Fruit fly (Drosophila melanogaster) whole organism, embryonic: ENCODE data around the gene CG4278.

Source experiments
- Antp ChIP-seq: fragments of 200-800 bp; sonication (Bioruptor generic); optimal IDR thresholded peaks from 3 replicates; lab custom pipeline; 2016; ENCODE audit warnings: missing biosample characterization, missing genetic modification characterization
- C15 ChIP-seq: fragments of 200-800 bp; sonication (Bioruptor generic); IDR thresholded peaks from 3 replicates; pipeline ENCODE4 v1.3.6; 2022; ENCODE audit warnings: missing biosample characterization, missing genetic modification characterization
- CG10431 ChIP-seq: fragments of 200-800 bp; sonication (Bioruptor generic); optimal IDR thresholded peaks from 3 replicates; lab custom pipeline; 2018; ENCODE audit warnings: missing biosample characterization, mild to moderate bottlenecking, missing genetic modification characterization
- CG11085 ChIP-seq: fragments of 200-800 bp; sonication (Bioruptor generic); IDR thresholded peaks from 2 replicates; pipeline ENCODE4 v1.3.6; 2022; ENCODE audit warnings: missing biosample characterization, missing genetic modification characterization
- CG12942 ChIP-seq: fragments of 200-800 bp; sonication (Bioruptor generic); optimal IDR thresholded peaks from 3 replicates; lab custom pipeline; 2016; ENCODE audit warnings: missing biosample characterization, missing genetic modification characterization
- CG13775 ChIP-seq: fragments of 200-800 bp; sonication (Bioruptor generic); optimal IDR thresholded peaks from 3 replicates; lab custom pipeline; 2017; ENCODE audit warnings: missing biosample characterization, mild to moderate bottlenecking, missing genetic modification characterization
- CG14441 ChIP-seq: fragments of 200-800 bp; sonication (Bioruptor generic); IDR thresholded peaks from 2 replicates; pipeline ENCODE4 v1.3.6; 2022; ENCODE audit warnings: missing biosample characterization, missing genetic modification characterization
- CG15696 ChIP-seq: fragments of 200-800 bp; sonication (Bioruptor generic); optimal IDR thresholded peaks from 2 replicates; lab custom pipeline; 2019; ENCODE audit warnings: missing biosample characterization, mild to moderate bottlenecking, missing genetic modification characterization, moderate library complexity
- CG1602 ChIP-seq: fragments of 200-800 bp; sonication (Bioruptor generic); optimal IDR thresholded peaks from 3 replicates; lab custom pipeline; 2016; ENCODE audit warnings: missing biosample characterization, missing genetic modification characterization
- CG16813 ChIP-seq: fragments of 200-800 bp; sonication (Bioruptor generic); IDR thresholded peaks from 3 replicates; pipeline ENCODE4 v1.3.6; 2022; ENCODE audit warnings: missing biosample characterization, missing genetic modification characterization; ENCODE audit not compliant: partially characterized antibody
- CG16815 ChIP-seq: fragments of 200-800 bp; sonication (Bioruptor generic); optimal IDR thresholded peaks from 3 replicates; lab custom pipeline; 2017; ENCODE audit warnings: missing biosample characterization, mild to moderate bottlenecking, missing genetic modification characterization
- CG18011 ChIP-seq: fragments of 200-800 bp; sonication (Bioruptor generic); optimal IDR thresholded peaks from 2 replicates; lab custom pipeline; 2017; ENCODE audit warnings: missing biosample characterization, missing genetic modification characterization, mild to moderate bottlenecking, moderate library complexity, missing genotype
- CG18262 ChIP-seq: fragments of 200-800 bp; optimal IDR thresholded peaks from 3 replicates; lab custom pipeline; 2019; ENCODE audit warnings: missing biosample characterization, mild to moderate bottlenecking, missing genetic modification characterization, moderate library complexity
- CG2116 ChIP-seq: fragments of 200-800 bp; sonication (Bioruptor generic); optimal IDR thresholded peaks from 3 replicates; lab custom pipeline; 2018; ENCODE audit warnings: missing biosample characterization, mild to moderate bottlenecking, missing genetic modification characterization
- CG31224 ChIP-seq: fragments of 200-800 bp; sonication (Bioruptor generic); IDR thresholded peaks from 2 replicates; pipeline ENCODE4 v1.3.6; 2022; ENCODE audit warnings: missing biosample characterization, missing genetic modification characterization
- CG32772 ChIP-seq: fragments of 200-800 bp; sonication (Bioruptor generic); IDR thresholded peaks from 2 replicates; pipeline ENCODE4 v1.3.6; 2022; ENCODE audit warnings: missing biosample characterization, missing genetic modification characterization
- CG34422 ChIP-seq: fragments of 200-800 bp; sonication (Bioruptor generic); IDR thresholded peaks from 3 replicates; pipeline ENCODE4 v1.3.6; 2022; ENCODE audit warnings: missing biosample characterization, missing genetic modification characterization
- CG3847 ChIP-seq: fragments of 200-800 bp; sonication (Bioruptor generic); IDR thresholded peaks from 2 replicates; pipeline ENCODE4 v1.3.6; 2022; ENCODE audit warnings: missing biosample characterization, missing genetic modification characterization
- CG43689 ChIP-seq: fragments of 200-800 bp; sonication (Bioruptor generic); IDR thresholded peaks from 2 replicates; pipeline ENCODE4 v1.3.6; 2022; ENCODE audit warnings: missing biosample characterization, missing genetic modification characterization
- CG5180 ChIP-seq: fragments of 200-800 bp; sonication (Bioruptor generic); optimal IDR thresholded peaks from 3 replicates; lab custom pipeline; 2017; ENCODE audit warnings: missing biosample characterization, missing genetic modification characterization, mild to moderate bottlenecking, moderate library complexity, missing genetic modification reagents
- CG6654 ChIP-seq: fragments of 200-800 bp; sonication (Bioruptor generic); optimal IDR thresholded peaks from 2 replicates; lab custom pipeline; 2017; ENCODE audit warnings: missing biosample characterization, mild to moderate bottlenecking, missing genetic modification characterization
- CG6791 ChIP-seq: fragments of 200-800 bp; sonication (Bioruptor generic); IDR thresholded peaks from 3 replicates; pipeline ENCODE4 v1.3.6; 2022; ENCODE audit warnings: missing biosample characterization, missing genetic modification characterization; ENCODE audit not compliant: partially characterized antibody
- CG9609 ChIP-seq: fragments of 200-800 bp; sonication (Bioruptor generic); optimal IDR thresholded peaks from 3 replicates; lab custom pipeline; 2016; ENCODE audit warnings: missing biosample characterization, missing genetic modification characterization
- CG9797 ChIP-seq: fragments of 200-800 bp; sonication (Bioruptor generic); optimal IDR thresholded peaks from 3 replicates; lab custom pipeline; 2018; ENCODE audit warnings: missing biosample characterization, mild to moderate bottlenecking, missing genetic modification characterization
- CG9817 ChIP-seq: fragments of 200-800 bp; sonication (Bioruptor generic); optimal IDR thresholded peaks from 2 replicates; lab custom pipeline; 2018; ENCODE audit warnings: missing biosample characterization, mild to moderate bottlenecking, missing genetic modification characterization, moderate library complexity
- CkIIα-i1 ChIP-seq: fragments of 200-800 bp; sonication (Bioruptor generic); IDR thresholded peaks from 2 replicates; pipeline ENCODE4 v1.3.6; 2022; ENCODE audit warnings: missing biosample characterization, missing genetic modification characterization
- Ets97D ChIP-seq: fragments of 200-800 bp; sonication (Bioruptor generic); optimal IDR thresholded peaks from 3 replicates; lab custom pipeline; 2016; ENCODE audit warnings: missing biosample characterization, missing genetic modification characterization
- GATAe ChIP-seq: fragments of 200-800 bp; sonication (Bioruptor generic); conservative IDR thresholded peaks from 2 replicates; pipeline ENCODE4 v1.3.6; 2022; ENCODE audit warnings: missing biosample characterization, missing genetic modification characterization
- Hmr ChIP-seq: fragments of 200-800 bp; sonication (Bioruptor generic); optimal IDR thresholded peaks from 3 replicates; lab custom pipeline; 2017; ENCODE audit warnings: mild to moderate bottlenecking, missing biosample characterization, missing genetic modification reagents, missing genetic modification characterization
- Mes4 ChIP-seq: fragments of 200-800 bp; sonication (Bioruptor generic); optimal IDR thresholded peaks from 2 replicates; lab custom pipeline; 2016; ENCODE audit warnings: missing biosample characterization, missing genetic modification characterization
- Spps ChIP-seq: fragments of 200-800 bp; sonication (Bioruptor generic); optimal IDR thresholded peaks from 2 replicates; lab custom pipeline; 2018; ENCODE audit warnings: missing biosample characterization, mild to moderate bottlenecking, missing genetic modification characterization
- bcd ChIP-seq: fragments of 200-800 bp; sonication (Bioruptor generic); optimal IDR thresholded peaks from 2 replicates; lab custom pipeline; 2017; ENCODE audit warnings: missing biosample characterization, mild to moderate bottlenecking, missing genetic modification characterization
- bowl ChIP-seq: fragments of 200-800 bp; sonication (Bioruptor generic); IDR thresholded peaks from 2 replicates; pipeline ENCODE4 v1.3.6; 2022; ENCODE audit warnings: missing biosample characterization, missing genetic modification characterization
- br ChIP-seq: fragments of >200 bp; optimal IDR thresholded peaks from 2 replicates; lab custom pipeline; 2017
- ems ChIP-seq: fragments of 200-800 bp; sonication (Bioruptor generic); optimal IDR thresholded peaks from 3 replicates; lab custom pipeline; 2016; ENCODE audit warnings: missing biosample characterization, missing genetic modification characterization
- ftz-f1 ChIP-seq: fragments of 200-800 bp; sonication (Bioruptor generic); optimal IDR thresholded peaks from 2 replicates; lab custom pipeline; 2016; ENCODE audit warnings: missing biosample characterization, missing genetic modification characterization
- gsb-n ChIP-seq: fragments of 200-800 bp; sonication (Bioruptor generic); optimal IDR thresholded peaks from 3 replicates; lab custom pipeline; 2018; ENCODE audit warnings: missing biosample characterization, mild to moderate bottlenecking, missing genetic modification characterization
- insv ChIP-seq, 2 experiments: fragments of 200-800 bp; sonication (Bioruptor generic); optimal IDR thresholded peaks; 3 replicates each; lab custom pipeline; 2016 to 2018; ENCODE audit warnings: missing biosample characterization in 2 of 2, missing genetic modification characterization in 2 of 2
- jigr1 ChIP-seq: fragments of 200-800 bp; sonication (Bioruptor generic); IDR thresholded peaks from 3 replicates; pipeline ENCODE4 v1.3.6; 2022; ENCODE audit warnings: missing biosample characterization, missing genetic modification characterization
- lmd ChIP-seq: fragments of 200-800 bp; sonication (Bioruptor generic); IDR thresholded peaks from 2 replicates; pipeline ENCODE4 v1.3.6; 2022; ENCODE audit warnings: missing biosample characterization, missing genetic modification characterization
- lov ChIP-seq, 2 experiments: fragments of 200-800 bp in 1 of 2; fragments of >200 bp in 1 of 2; sonication (Bioruptor generic) in 1 of 2; IDR thresholded peaks in 1 of 2; optimal IDR thresholded peaks in 1 of 2; 2 replicates in 1 of 2; 3 replicates in 1 of 2; pipeline versions ENCODE4 v1.3.6 to Lab custom; 2017 to 2022; ENCODE audit warnings: missing biosample characterization in 1 of 2, missing genetic modification characterization in 1 of 2
- mirr ChIP-seq: fragments of 200-800 bp; sonication (Bioruptor generic); optimal IDR thresholded peaks from 3 replicates; lab custom pipeline; 2018; ENCODE audit warnings: missing biosample characterization, mild to moderate bottlenecking, missing genetic modification characterization
- odd ChIP-seq: fragments of 200-800 bp; sonication (Bioruptor generic); optimal IDR thresholded peaks from 2 replicates; lab custom pipeline; 2017; ENCODE audit warnings: missing biosample characterization, mild to moderate bottlenecking, missing genetic modification characterization
- phol ChIP-seq: fragments of 200-800 bp; sonication (Bioruptor generic); optimal IDR thresholded peaks from 3 replicates; lab custom pipeline; 2018; ENCODE audit warnings: missing biosample characterization, mild to moderate bottlenecking, missing genetic modification characterization, moderate library complexity
- row ChIP-seq: fragments of 200-800 bp; sonication (Bioruptor generic); IDR thresholded peaks from 3 replicates; pipeline ENCODE4 v1.3.6; 2022; ENCODE audit warnings: missing biosample characterization, missing genetic modification characterization
- salm ChIP-seq: fragments of 200-800 bp; sonication (Bioruptor generic); optimal IDR thresholded peaks from 2 replicates; lab custom pipeline; 2018; ENCODE audit warnings: missing biosample characterization, mild to moderate bottlenecking, missing genetic modification characterization
- so ChIP-seq: fragments of 200-800 bp; sonication (Bioruptor generic); IDR thresholded peaks from 3 replicates; pipeline ENCODE4 v1.3.6; 2022; ENCODE audit warnings: missing biosample characterization, missing genetic modification characterization
- tap ChIP-seq: fragments of 200-800 bp; optimal IDR thresholded peaks from 3 replicates; lab custom pipeline; 2019; ENCODE audit warnings: missing biosample characterization, mild to moderate bottlenecking, missing genetic modification characterization, moderate library complexity
- vnd ChIP-seq: fragments of 200-800 bp; sonication (Bioruptor generic); IDR thresholded peaks from 3 replicates; pipeline ENCODE4 v1.3.6; 2022; ENCODE audit warnings: missing biosample characterization, missing genetic modification characterization; ENCODE audit not compliant: partially characterized antibody
- vvl ChIP-seq: fragments of 200-800 bp; sonication (Bioruptor generic); IDR thresholded peaks from 2 replicates; pipeline ENCODE4 v1.3.6; 2022; ENCODE audit warnings: missing biosample characterization, missing genetic modification characterization
- wor ChIP-seq: fragments of 200-800 bp; sonication (Bioruptor generic); IDR thresholded peaks from 2 replicates; pipeline ENCODE4 v1.3.6; 2022; ENCODE audit warnings: missing biosample characterization, missing genetic modification characterization

The CG4278 gene

DNA sequence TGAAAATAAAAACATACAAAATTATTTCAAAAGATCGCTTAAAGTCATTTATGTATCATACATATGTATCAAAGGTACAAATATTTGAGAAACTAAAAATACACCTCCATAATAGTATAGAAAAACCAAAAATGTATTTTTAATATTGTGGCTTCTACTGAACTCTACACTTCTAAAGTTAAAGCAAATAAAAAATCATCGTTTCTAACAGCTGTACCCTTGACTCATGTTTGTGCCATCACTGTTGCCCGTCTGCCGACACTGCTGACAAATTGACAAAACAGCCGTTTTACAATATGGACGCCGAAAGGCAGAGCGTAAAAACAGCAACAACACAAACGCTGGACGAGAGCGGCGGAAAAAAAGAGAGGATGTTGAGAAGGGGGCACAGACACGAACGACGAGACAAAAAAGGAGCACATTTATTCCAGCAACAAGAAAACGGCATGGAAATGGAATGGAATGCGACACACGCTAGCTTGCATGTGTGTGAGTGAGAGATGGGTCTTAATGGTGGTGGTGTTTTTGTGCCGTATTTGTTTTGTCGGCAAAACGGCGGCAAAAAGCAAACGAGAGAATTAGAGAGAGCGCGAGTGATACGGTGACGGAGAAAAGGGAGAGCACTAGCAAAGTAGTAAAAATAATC, 40.4 kb upstream of the CG4278 start (continued):
- TF ChIP-seq Antp (GFP tag; lab: Kevin White, UChicago): peak; percentile 67
- no peak for TF ChIP-seq jigr1 (GFP tag; lab: Robert Waterston, UW)
- TF ChIP-seq ftz-f1 (GFP tag; lab: Kevin White, UChicago): no peak
- TF ChIP-seq CG10431 (GFP tag; lab: Kevin White, UChicago): no peak
- no peak for TF ChIP-seq bowl
- TF ChIP-seq insv (GFP tag; optimal IDR thresholded peaks at IDR 0.05; lab: Kevin White, UChicago): no peak
- no peak for TF ChIP-seq CG31224
- peak; percentile 79 for TF ChIP-seq CG16815 (GFP tag; lab: Kevin White, UChicago)
- TF ChIP-seq gsb-n (tag; lab: Kevin White, UChicago): peak; percentile 61
- peak; percentile 58 for TF ChIP-seq CG2116
- peak; percentile 75 for TF ChIP-seq mirr (GFP tag; lab: Kevin White, UChicago)
- TF ChIP-seq CG6791: no peak
- peak; percentile 93 for TF ChIP-seq phol (tag; lab: Kevin White, UChicago)
- no peak for TF ChIP-seq vvl (GFP tag; lab: Robert Waterston, UW)
- TF ChIP-seq br: no peak
- TF ChIP-seq row: no peak
- TF ChIP-seq CG1602 (GFP tag; lab: Kevin White, UChicago): peak; percentile 79
- TF ChIP-seq CG18011 (GFP tag; lab: Kevin White, UChicago): peak; percentile 73
- TF ChIP-seq CG5180 (GFP tag; lab: Kevin White, UChicago): peak; percentile 62
- TF ChIP-seq CG9797: no peak
- TF ChIP-seq CG12942 (GFP tag; lab: Kevin White, UChicago): peak; percentile 81
- TF ChIP-seq CG15696 (tag; lab: Kevin White, UChicago): peak; percentile 76
- TF ChIP-seq CkIIα-i1: no peak
- TF ChIP-seq CG13775 (GFP tag; lab: Kevin White, UChicago): peak; percentile 85
- no peak for TF ChIP-seq CG3847 (GFP tag; lab: Robert Waterston, UW)
- TF ChIP-seq lov (optimal IDR thresholded peaks at IDR 0.05; lab: Kevin White, UChicago): no peak
- TF ChIP-seq lov (GFP tag; IDR thresholded peaks at IDR 0.05; lab: Robert Waterston, UW): no peak
- peak; percentile 74 for TF ChIP-seq odd (GFP tag; lab: Kevin White, UChicago)
- peak; percentile 74 for TF ChIP-seq CG9817
- TF ChIP-seq CG32772 (GFP tag; lab: Robert Waterston, UW): no peak
- TF ChIP-seq CG14441 (GFP tag; lab: Robert Waterston, UW): no peak
- TF ChIP-seq C15 (GFP tag; lab: Robert Waterston, UW): no peak
- TF ChIP-seq Spps (tag; lab: Kevin White, UChicago): peak; percentile 77
- peak; percentile 21 for TF ChIP-seq ems
- peak; percentile 56 for TF ChIP-seq Ets97D (GFP tag; lab: Kevin White, UChicago)
- peak; percentile 91 for TF ChIP-seq CG18262 (tag; lab: Kevin White, UChicago)
- no peak for TF ChIP-seq CG34422 (GFP tag; lab: Robert Waterston, UW)
- no peak for TF ChIP-seq CG43689
- TF ChIP-seq wor (GFP tag; lab: Robert Waterston, UW): no peak
- peak; percentile 75 for TF ChIP-seq CG9609
- TF ChIP-seq tap (tag; lab: Kevin White, UChicago): peak; percentile 73
- TF ChIP-seq bcd (GFP tag; lab: Kevin White, UChicago): peak; percentile 84
- no peak for TF ChIP-seq vnd (GFP tag; lab: Robert Waterston, UW)
- TF ChIP-seq GATAe (GFP tag; lab: Robert Waterston, UW): no peak
- TF ChIP-seq so: no peak
- TF ChIP-seq lmd (GFP tag; lab: Robert Waterston, UW): no peak
- TF ChIP-seq Mes4: peak; percentile 72
- peak; percentile 86 for TF ChIP-seq Hmr
- TF ChIP-seq CG16813 (GFP tag; lab: Robert Waterston, UW): no peak
- TF ChIP-seq CG6654 (GFP tag; lab: Kevin White, UChicago): peak; percentile 72
- TF ChIP-seq salm (tag; lab: Kevin White, UChicago): peak; percentile 75
- TF ChIP-seq CG11085 (GFP tag; lab: Robert Waterston, UW): no peak
